Worm (Caenorhabditis elegans) whole organism, young adult: Measurements from ENCODE around the gene kvs-3.

Source experiments
- Y56A3A.18 ChIP-seq: fragments of 200-800 bp; sonication (Bioruptor generic); IDR thresholded peaks from 2 replicates; pipeline ENCODE4 v1.3.6; 2022; ENCODE audit warnings: missing genetic modification reagents, missing genetic modification characterization, missing compliant biosample characterization
- ceh-58 ChIP-seq: fragments of 200-800 bp; sonication (Bioruptor generic); IDR thresholded peaks from 2 replicates; pipeline ENCODE4 v1.3.6; 2022; ENCODE audit warnings: missing genetic modification characterization, missing compliant biosample characterization
- fkh-3 ChIP-seq: sonication (generic microtip); optimal IDR thresholded peaks from 2 replicates; lab custom pipeline; 2016; ENCODE audit warnings: mild to moderate bottlenecking, missing genetic modification characterization, missing compliant biosample characterization
- snpc-4 ChIP-seq, 5 experiments: fragments of 150-350 bp in 1 of 5; sonication (generic microtip) in 4 of 5; optimal IDR thresholded peaks; 2 replicates each; lab custom pipeline; 2014 to 2018; ENCODE audit warnings: missing genetic modification characterization in 5 of 5, missing biosample characterization in 3 of 5, antibody characterized with exemption in 2 of 5, mild to moderate bottlenecking in 2 of 5, missing compliant biosample characterization in 2 of 5, missing genotype in 2 of 5, moderate library complexity in 2 of 5, missing genetic modification reagents in 1 of 5
- ztf-28 ChIP-seq: fragments of 200-800 bp; sonication (Bioruptor generic); IDR thresholded peaks from 2 replicates; pipeline ENCODE4 v1.3.6; 2022; ENCODE audit warnings: missing genetic modification reagents, missing genetic modification characterization, missing compliant biosample characterization

DNA sequence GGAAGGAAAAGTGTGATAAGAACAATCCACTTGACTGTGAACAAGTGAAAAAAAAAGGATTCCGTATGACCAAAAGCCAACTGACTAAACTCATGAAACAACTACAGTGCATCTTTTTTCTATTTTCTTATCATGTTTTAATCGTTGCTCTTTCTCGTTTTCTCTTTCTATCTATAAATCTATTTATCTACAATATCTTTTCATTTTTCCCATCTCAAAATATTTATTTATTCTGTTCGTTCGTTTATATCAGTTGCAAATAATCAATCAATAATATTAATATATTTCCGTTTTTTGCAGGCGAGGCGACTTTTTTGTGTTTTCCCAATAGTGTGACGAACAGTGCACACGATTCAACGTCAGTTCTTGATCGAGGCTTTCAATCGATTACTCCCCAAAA lies 20.8 kb upstream of the kvs-3 start, which contains the start of gene F44A2.5:
- TF ChIP-seq fkh-3 (tag; lab: Kevin White, UChicago) (no peak), snpc-4 (GFP tag; optimal IDR thresholded peaks at IDR 0.05; lab: Kevin White, UChicago) (no peak), snpc-4 (tag; optimal IDR thresholded peaks at IDR 0.05; lab: Kevin White, UChicago) (no peak), Y56A3A.18 (GFP tag; lab: Robert Waterston, UW) (no peak), ceh-58 (no peak), ztf-28 (GFP tag; lab: Robert Waterston, UW) (no peak)
